Fruit fly (Drosophila melanogaster) whole organism, prepupa: ENCODE measurements around the gene Muc4B.

Experiments used
- CG10669 ChIP-seq: fragments of 200-800 bp; sonication (Bioruptor generic); optimal IDR thresholded peaks from 3 replicates; lab custom pipeline; 2018; ENCODE audit warnings: missing biosample characterization, mild to moderate bottlenecking, missing genetic modification characterization, moderate library complexity
- CG11294 ChIP-seq: fragments of 200-800 bp; sonication (Bioruptor generic); IDR thresholded peaks from 2 replicates; pipeline ENCODE4 v1.3.6; 2022; ENCODE audit warnings: missing biosample characterization, missing genetic modification characterization
- CG11762 ChIP-seq: fragments of 200-800 bp; sonication (Bioruptor generic); optimal IDR thresholded peaks from 3 replicates; lab custom pipeline; 2016; ENCODE audit warnings: missing biosample characterization, missing genetic modification characterization; ENCODE audit not compliant: insufficient read depth
- CG11902 ChIP-seq: fragments of 200-800 bp; sonication (Bioruptor generic); optimal IDR thresholded peaks from 3 replicates; lab custom pipeline; 2016; ENCODE audit warnings: missing biosample characterization, missing genetic modification characterization
- CG1621 ChIP-seq: fragments of 200-800 bp; sonication (Bioruptor generic); optimal IDR thresholded peaks from 3 replicates; lab custom pipeline; 2018; ENCODE audit warnings: missing biosample characterization, mild to moderate bottlenecking, missing genetic modification characterization
- CG16779 ChIP-seq: fragments of 200-800 bp; sonication (Bioruptor generic); optimal IDR thresholded peaks from 3 replicates; lab custom pipeline; 2017; ENCODE audit warnings: missing biosample characterization, mild to moderate bottlenecking, missing genetic modification characterization
- CG32006 ChIP-seq: fragments of 200-800 bp; sonication (Bioruptor generic); optimal IDR thresholded peaks from 3 replicates; lab custom pipeline; 2017; ENCODE audit warnings: missing biosample characterization, mild to moderate bottlenecking, missing genetic modification characterization
- CG6163 ChIP-seq: fragments of 200-800 bp; sonication (Bioruptor generic); IDR thresholded peaks from 3 replicates; pipeline ENCODE4 v1.3.6; 2022; ENCODE audit warnings: missing biosample characterization, missing genetic modification characterization
- CG6276 ChIP-seq: fragments of 200-800 bp; sonication (Bioruptor generic); optimal IDR thresholded peaks from 2 replicates; lab custom pipeline; 2017; ENCODE audit warnings: missing biosample characterization, mild to moderate bottlenecking, missing genetic modification characterization
- CG6792 ChIP-seq: fragments of 200-800 bp; sonication (Bioruptor generic); optimal IDR thresholded peaks from 3 replicates; lab custom pipeline; 2016; ENCODE audit warnings: missing biosample characterization, missing genetic modification characterization
- CG6808 ChIP-seq: fragments of 200-800 bp; sonication (Bioruptor generic); optimal IDR thresholded peaks from 3 replicates; lab custom pipeline; 2017; ENCODE audit warnings: missing biosample characterization, missing genetic modification characterization, mild to moderate bottlenecking, moderate library complexity, missing genetic modification reagents
- CG8319 ChIP-seq: fragments of 200-800 bp; sonication (Bioruptor generic); optimal IDR thresholded peaks from 3 replicates; lab custom pipeline; 2016; ENCODE audit warnings: missing biosample characterization, missing genetic modification characterization
- CG8632 ChIP-seq: fragments of 200-800 bp; sonication (Bioruptor generic); optimal IDR thresholded peaks from 3 replicates; lab custom pipeline; 2016; ENCODE audit warnings: missing biosample characterization, missing genetic modification characterization
- CG9139 ChIP-seq: fragments of 200-800 bp; sonication (Bioruptor generic); optimal IDR thresholded peaks from 3 replicates; lab custom pipeline; 2017; ENCODE audit warnings: missing biosample characterization, mild to moderate bottlenecking, missing genetic modification characterization
- Eip75B ChIP-seq: fragments of 200-800 bp; sonication (Bioruptor generic); optimal IDR thresholded peaks from 3 replicates; lab custom pipeline; 2016; ENCODE audit warnings: missing biosample characterization, missing genetic modification characterization
- Eip78C ChIP-seq: fragments of 200-800 bp; sonication (Bioruptor generic); peaks from one replicate; lab custom pipeline; 2016; ENCODE audit warnings: missing biosample characterization, missing genetic modification characterization
- Eip93F ChIP-seq: fragments of 200-800 bp; sonication (Bioruptor generic); optimal IDR thresholded peaks from 2 replicates; lab custom pipeline; 2016; ENCODE audit warnings: missing biosample characterization, mild to moderate bottlenecking, missing genetic modification characterization
- Ets21C ChIP-seq: fragments of 200-800 bp; sonication (Bioruptor generic); optimal IDR thresholded peaks from 3 replicates; lab custom pipeline; 2016; ENCODE audit warnings: missing biosample characterization, missing genetic modification characterization
- Ets96B ChIP-seq: fragments of 200-800 bp; optimal IDR thresholded peaks from 2 replicates; lab custom pipeline; 2019; ENCODE audit warnings: missing biosample characterization, mild to moderate bottlenecking, missing genetic modification characterization, moderate library complexity
- Hr38 ChIP-seq: sonication (Bioruptor generic); optimal IDR thresholded peaks from 2 replicates; lab custom pipeline; 2016; ENCODE audit warnings: missing biosample characterization, missing genetic modification characterization
- Lpt ChIP-seq: fragments of 200-800 bp; sonication (Bioruptor generic); optimal IDR thresholded peaks from 3 replicates; lab custom pipeline; 2016; ENCODE audit warnings: missing biosample characterization, missing genetic modification characterization
- Met ChIP-seq: fragments of 200-800 bp; sonication (Bioruptor generic); optimal IDR thresholded peaks from 3 replicates; lab custom pipeline; 2016; ENCODE audit warnings: missing biosample characterization, missing genetic modification characterization
- OdsH ChIP-seq: fragments of 200-800 bp; sonication (Bioruptor generic); optimal IDR thresholded peaks from 3 replicates; lab custom pipeline; 2016; ENCODE audit warnings: missing biosample characterization, missing genetic modification characterization
- Smox ChIP-seq: fragments of 200-800 bp; sonication (Bioruptor generic); optimal IDR thresholded peaks from 3 replicates; lab custom pipeline; 2016; ENCODE audit warnings: missing biosample characterization, missing genetic modification characterization
- achi ChIP-seq: fragments of 200-800 bp; sonication (Bioruptor generic); optimal IDR thresholded peaks from 3 replicates; lab custom pipeline; 2016; ENCODE audit warnings: missing biosample characterization, missing genetic modification characterization
- acj6 ChIP-seq: fragments of 200-800 bp; sonication (Bioruptor generic); optimal IDR thresholded peaks from 3 replicates; lab custom pipeline; 2016; ENCODE audit warnings: missing biosample characterization, missing genetic modification characterization
- dsx ChIP-seq: fragments of 200-800 bp; optimal IDR thresholded peaks from 3 replicates; lab custom pipeline; 2019; ENCODE audit warnings: missing biosample characterization, mild to moderate bottlenecking, missing genetic modification characterization, moderate library complexity; ENCODE audit not compliant: poor library complexity, severe bottlenecking
- esn ChIP-seq: fragments of 200-800 bp; sonication (Bioruptor generic); optimal IDR thresholded peaks from 2 replicates; lab custom pipeline; 2016; ENCODE audit warnings: missing biosample characterization, mild to moderate bottlenecking, missing genetic modification characterization, moderate library complexity
- fd59A ChIP-seq: fragments of 200-800 bp; sonication (Bioruptor generic); optimal IDR thresholded peaks from 2 replicates; lab custom pipeline; 2017; ENCODE audit warnings: missing biosample characterization, mild to moderate bottlenecking, missing genetic modification characterization, missing genetic modification reagents
- fd85E ChIP-seq: fragments of 200-800 bp; sonication (Bioruptor generic); optimal IDR thresholded peaks from 3 replicates; lab custom pipeline; 2016; ENCODE audit warnings: missing biosample characterization, missing genetic modification characterization
- fkh ChIP-seq: fragments of 200-800 bp; sonication (Bioruptor generic); optimal IDR thresholded peaks from 3 replicates; lab custom pipeline; 2017; ENCODE audit warnings: missing biosample characterization, mild to moderate bottlenecking, missing genetic modification characterization, moderate library complexity
- lz ChIP-seq: fragments of 200-800 bp; sonication (Bioruptor generic); optimal IDR thresholded peaks from 3 replicates; lab custom pipeline; 2016; ENCODE audit warnings: missing biosample characterization, missing genetic modification characterization
- net ChIP-seq: fragments of 200-800 bp; sonication (Bioruptor generic); optimal IDR thresholded peaks from 3 replicates; lab custom pipeline; 2016; ENCODE audit warnings: missing biosample characterization, missing genetic modification characterization
- pdm3 ChIP-seq: fragments of 200-800 bp; sonication (Bioruptor generic); optimal IDR thresholded peaks from 3 replicates; lab custom pipeline; 2016; ENCODE audit warnings: missing biosample characterization, missing genetic modification characterization
- spab ChIP-seq: fragments of 200-800 bp; sonication (Bioruptor generic); optimal IDR thresholded peaks from 2 replicates; lab custom pipeline; 2017; ENCODE audit warnings: missing biosample characterization, mild to moderate bottlenecking, missing genetic modification characterization, missing genetic modification reagents
- ss ChIP-seq, 2 experiments: fragments of 200-800 bp; sonication (Bioruptor generic); optimal IDR thresholded peaks; 2 replicates in 1 of 2; 3 replicates in 1 of 2; lab custom pipeline; 2017 to 2018; ENCODE audit warnings: mild to moderate bottlenecking in 2 of 2, missing biosample characterization in 2 of 2, missing genetic modification characterization in 2 of 2, moderate library complexity in 1 of 2

The Muc4B gene

dm6 chrX:4246039-4246438, at the start of gene Muc4B:
Gene Muc4B, minus strand, starts transcription at chrX:4246139.
- TF ChIP-seq CG11762, result no peak
- TF ChIP-seq pdm3 (GFP tag; lab: Kevin White, UChicago), result no peak

dm6 chrX:4293418-4293817, 47.5 kb upstream of the Muc4B start:
- TF ChIP-seq CG8632 (GFP tag; lab: Kevin White, UChicago) (no peak), esn (GFP tag; lab: Kevin White, UChicago) (no peak), OdsH (GFP tag; lab: Kevin White, UChicago) (no peak)

- TF ChIP-seq Ets96B (tag; lab: Kevin White, UChicago), result no peak
- TF ChIP-seq net (GFP tag; lab: Kevin White, UChicago), result no peak
- no peak for TF ChIP-seq Lpt (GFP tag; lab: Kevin White, UChicago)
- TF ChIP-seq CG9139, result no peak
- no peak for TF ChIP-seq Eip78C (GFP tag; lab: Kevin White, UChicago)
- TF ChIP-seq fd59A (GFP tag; lab: Kevin White, UChicago), result no peak
- no peak for TF ChIP-seq fd85E
- TF ChIP-seq Eip93F (GFP tag; lab: Kevin White, UChicago), result no peak
- no peak for TF ChIP-seq CG6163 (GFP tag; lab: Robert Waterston, UW)
- no peak for TF ChIP-seq CG32006 (GFP tag; lab: Kevin White, UChicago)
- TF ChIP-seq CG1621 (tag; lab: Kevin White, UChicago), result no peak
- TF ChIP-seq CG16779 (tag; lab: Kevin White, UChicago), result no peak
- TF ChIP-seq dsx, result no peak
- TF ChIP-seq CG11294 (GFP tag; lab: Robert Waterston, UW), result no peak
- no peak for TF ChIP-seq CG6276
- TF ChIP-seq, all 60 proteins: peak for 0
Observed at dm6 chrX:4280769-4281168, 34.8 kb upstream of the Muc4B start.

DNA sequence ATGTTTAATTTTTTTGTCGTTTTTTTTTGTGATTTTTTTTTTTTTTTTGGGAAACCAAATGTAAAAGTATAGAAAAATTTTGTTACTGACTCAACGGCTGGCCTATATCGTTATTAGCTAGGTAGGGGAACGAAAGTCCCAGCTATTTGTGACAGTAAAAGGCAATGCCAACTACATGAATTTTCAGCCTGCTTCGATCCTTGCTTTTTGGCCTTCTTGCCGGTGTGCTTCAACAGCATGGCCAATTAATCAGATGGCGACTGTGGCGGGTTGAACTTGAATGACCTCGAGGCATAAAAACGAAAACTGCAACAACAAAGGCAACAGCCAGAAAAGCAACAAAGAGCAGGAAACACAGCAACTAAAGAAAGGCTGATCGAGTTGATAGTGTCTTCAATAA, 31.9 kb upstream of the Muc4B start, which contains the start of gene CG15578:
CG15578 (minus strand) TSS at position 101 of the 400 bp plus-strand sequence.
- TF ChIP-seq spab (GFP tag; lab: Kevin White, UChicago), result no peak
- no peak for TF ChIP-seq CG6163 (GFP tag; lab: Robert Waterston, UW)
- no peak for TF ChIP-seq Hr38 (GFP tag; lab: Kevin White, UChicago)
- TF ChIP-seq CG1621 (tag; lab: Kevin White, UChicago), result no peak
- TF ChIP-seq CG8632 (GFP tag; lab: Kevin White, UChicago), result no peak

DNA sequence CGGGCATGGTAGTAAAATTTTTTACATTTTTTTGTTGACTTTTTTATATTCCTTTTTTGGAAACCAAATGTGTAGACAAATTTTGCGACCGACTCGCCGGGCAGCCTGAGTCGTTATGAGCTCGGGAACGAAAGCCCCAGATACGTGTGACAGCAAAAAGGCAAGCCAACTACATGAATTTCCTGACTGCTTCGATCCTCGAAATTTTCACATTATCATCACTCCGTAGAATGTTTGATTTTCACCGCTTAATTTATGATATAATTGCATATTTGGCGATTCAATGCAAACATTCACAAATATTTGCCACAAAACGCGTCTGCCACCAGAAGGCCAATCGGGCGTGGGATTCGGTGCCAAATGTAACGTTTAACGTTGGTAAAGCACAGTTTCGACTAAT, 31.0 kb upstream of the Muc4B start, which contains the start of gene CG15577:
CG15577 (minus strand) TSS at position 101 of the 400 bp plus-strand sequence.
- TF ChIP-seq OdsH (GFP tag; lab: Kevin White, UChicago) (no peak), lz (GFP tag; lab: Kevin White, UChicago) (no peak), CG9139 (no peak), Met (no peak), CG6808 (no peak), spab (GFP tag; lab: Kevin White, UChicago) (no peak)

DNA sequence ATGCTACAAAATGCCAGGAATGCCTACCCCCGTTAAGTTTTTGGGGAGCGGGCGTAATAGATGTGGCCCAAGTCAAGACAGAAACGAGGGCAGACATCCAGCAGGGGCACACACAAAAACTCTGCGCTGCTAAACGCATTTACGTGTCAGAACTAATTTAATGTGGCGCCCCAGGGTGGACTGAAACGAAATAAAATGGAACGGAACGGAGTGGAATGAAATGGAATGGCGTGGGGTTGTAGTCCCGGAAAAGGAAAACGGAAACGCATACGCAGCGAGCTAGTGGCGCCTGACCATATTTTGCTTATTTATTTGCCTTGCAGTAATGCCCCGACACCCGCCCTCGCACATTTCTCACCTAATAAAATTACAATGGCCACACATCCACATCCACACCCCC, 27.6 kb upstream of the Muc4B start:
- no peak for TF ChIP-seq achi
- TF ChIP-seq CG8319 (GFP tag; lab: Kevin White, UChicago), result no peak
- TF ChIP-seq CG11902 (GFP tag; lab: Kevin White, UChicago), result no peak
- TF ChIP-seq fd59A (GFP tag; lab: Kevin White, UChicago), result no peak
- TF ChIP-seq fkh (GFP tag; lab: Kevin White, UChicago), result no peak
- no peak for TF ChIP-seq CG6792 (GFP tag; lab: Kevin White, UChicago)
- TF ChIP-seq Eip75B, result no peak
- TF ChIP-seq Ets21C (GFP tag; lab: Kevin White, UChicago), result no peak
- no peak for TF ChIP-seq Eip93F (GFP tag; lab: Kevin White, UChicago)
- no peak for TF ChIP-seq ss (GFP tag; optimal IDR thresholded peaks at IDR 0.05; lab: Kevin White, UChicago)
- no peak for TF ChIP-seq CG1621 (tag; lab: Kevin White, UChicago)
- no peak for TF ChIP-seq Smox (GFP tag; lab: Kevin White, UChicago)
- no peak for TF ChIP-seq acj6 (GFP tag; lab: Kevin White, UChicago)
- TF ChIP-seq CG10669 (GFP tag; lab: Kevin White, UChicago), result no peak
- TF ChIP-seq CG11762, result no peak
